In the genomic region with DNA sequence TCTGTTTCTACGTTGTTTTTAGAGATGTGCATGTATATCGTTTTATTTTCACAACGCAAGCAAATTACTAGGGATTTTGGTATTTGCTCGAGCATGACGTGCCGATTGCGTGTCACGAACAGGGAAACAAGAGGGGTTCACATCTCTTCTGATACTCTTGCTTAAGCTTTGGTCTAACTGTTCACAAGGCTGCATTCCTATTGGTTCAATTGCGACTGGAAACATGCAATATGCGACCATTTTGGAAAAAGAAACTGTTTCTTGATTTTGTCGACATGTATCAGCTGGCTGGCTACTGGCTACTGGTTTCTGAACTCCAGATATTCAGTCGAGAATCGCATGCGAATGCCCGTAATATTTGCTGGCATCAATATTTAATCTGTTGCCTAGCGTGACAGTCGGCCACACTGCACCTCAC, we compare ENCODE assay signal across 1 fruit fly cellular context.
TF ChIP-seq lines count a peak whose summit lies in the region.

A gene (plus strand): TSS at position 144 of the 418 bp plus-strand sequence.

TF ChIP-seq in whole organism, embryonic, 481 proteins besides CTCF, POLR2A, EP300 and RAD21 (continued from another document):
- TF ChIP-seq pfk (GFP tag; optimal IDR thresholded peaks at IDR 0.05; lab: Kevin White, UChicago), result no peak
- no peak for TF ChIP-seq p53 (GFP tag; optimal IDR thresholded peaks at IDR 0.05; lab: Kevin White, UChicago)
- no peak for TF ChIP-seq abd-A (tag; optimal IDR thresholded peaks at IDR 0.05; lab: Kevin White, UChicago)
- 0 out of 2 replicates have a peak, but pooled peaks have one; percentile 15 for TF ChIP-seq CG17328 (GFP tag; IDR thresholded peaks at IDR 0.05; lab: Robert Waterston, UW)
- peak; percentile 39 for TF ChIP-seq Sin3A (optimal IDR thresholded peaks at IDR 0.05; lab: Kevin White, UChicago)
- peak; percentile 62 for TF ChIP-seq CG13424 (tag; optimal IDR thresholded peaks at IDR 0.05; lab: Kevin White, UChicago)
- no peak for TF ChIP-seq Taf1 (GFP tag; IDR thresholded peaks at IDR 0.05; lab: Robert Waterston, UW)
- TF ChIP-seq Mad (GFP tag; optimal IDR thresholded peaks at IDR 0.05; lab: Kevin White, UChicago), result peak; percentile 15
- no peak for TF ChIP-seq CG4328 (GFP tag; optimal IDR thresholded peaks at IDR 0.05; lab: Kevin White, UChicago)
- TF ChIP-seq Scr (GFP tag; IDR thresholded peaks at IDR 0.05; lab: Robert Waterston, UW; ENCODE audit: partially characterized antibody), result peak; percentile 11
- TF ChIP-seq CG11398 (GFP tag; optimal IDR thresholded peaks at IDR 0.05; lab: Kevin White, UChicago), result no peak
- no peak for TF ChIP-seq ATbp (GFP tag; optimal IDR thresholded peaks at IDR 0.05; lab: Kevin White, UChicago)
- no peak for TF ChIP-seq prd (optimal IDR thresholded peaks at IDR 0.05; lab: Kevin White, UChicago)
- peak; percentile 61 for TF ChIP-seq prd (GFP tag; IDR thresholded peaks at IDR 0.05; lab: Robert Waterston, UW)
- no peak for TF ChIP-seq CG18619 (GFP tag; optimal IDR thresholded peaks at IDR 0.05; lab: Kevin White, UChicago)
- no peak for TF ChIP-seq CG17568 (GFP tag; optimal IDR thresholded peaks at IDR 0.05; lab: Kevin White, UChicago)
- TF ChIP-seq NfI (GFP tag; optimal IDR thresholded peaks at IDR 0.05; lab: Kevin White, UChicago), result peak; percentile 51
- no peak for TF ChIP-seq D19B (GFP tag; optimal IDR thresholded peaks at IDR 0.05; lab: Kevin White, UChicago)
- no peak for TF ChIP-seq croc (GFP tag; conservative IDR thresholded peaks at IDR 0.05; lab: Robert Waterston, UW)
- TF ChIP-seq Med (GFP tag; lab: Kevin White, UChicago), result peak; percentile 89
- TF ChIP-seq chinmo (GFP tag; IDR thresholded peaks at IDR 0.05; lab: Robert Waterston, UW; ENCODE audit: partially characterized antibody), result no peak
- TF ChIP-seq pum (GFP tag; optimal IDR thresholded peaks at IDR 0.05; lab: Kevin White, UChicago), result peak; percentile 46
- no peak for TF ChIP-seq CG14710 (tag; optimal IDR thresholded peaks at IDR 0.05; lab: Kevin White, UChicago)
- no peak for TF ChIP-seq CG10321 (GFP tag; IDR thresholded peaks at IDR 0.05; lab: Robert Waterston, UW)
- TF ChIP-seq CG12769 (tag; optimal IDR thresholded peaks at IDR 0.05; lab: Kevin White, UChicago), result no peak
- peak; percentile 50 for TF ChIP-seq vnd (GFP tag; IDR thresholded peaks at IDR 0.05; lab: Robert Waterston, UW; ENCODE audit: partially characterized antibody)
- TF ChIP-seq CG10979 (tag; optimal IDR thresholded peaks at IDR 0.05; lab: Kevin White, UChicago), result no peak
- TF ChIP-seq CG6791 (GFP tag; IDR thresholded peaks at IDR 0.05; lab: Robert Waterston, UW; ENCODE audit: partially characterized antibody), result peak; percentile 30; the same call in 1 of the 3 replicates
- TF ChIP-seq Dp (GFP tag; optimal IDR thresholded peaks at IDR 0.05; lab: Kevin White, UChicago), result no peak
- TF ChIP-seq CG2116 (GFP tag; optimal IDR thresholded peaks at IDR 0.05; lab: Kevin White, UChicago), result peak; percentile 3
- TF ChIP-seq E2f2 (GFP tag; IDR thresholded peaks at IDR 0.05; lab: Robert Waterston, UW), result 0 out of 2 replicates have a peak, but pooled peaks have one; percentile 18
- no peak for TF ChIP-seq ftz-f1 (GFP tag; optimal IDR thresholded peaks at IDR 0.05; lab: Kevin White, UChicago)
- TF ChIP-seq Antp (GFP tag; optimal IDR thresholded peaks at IDR 0.05; lab: Kevin White, UChicago), result peak; percentile 47
- TF ChIP-seq CG42726 (GFP tag; IDR thresholded peaks at IDR 0.05; lab: Robert Waterston, UW; ENCODE audit: partially characterized antibody), result no peak
- peak; percentile 44 for TF ChIP-seq pho (GFP tag; optimal IDR thresholded peaks at IDR 0.05; lab: Kevin White, UChicago)
- TF ChIP-seq CG9437 (GFP tag; optimal IDR thresholded peaks at IDR 0.05; lab: Kevin White, UChicago), result peak; percentile 11
- peak; percentile 31 for TF ChIP-seq Lhr (GFP tag; optimal IDR thresholded peaks at IDR 0.05; lab: Kevin White, UChicago)
- peak; percentile 33 for TF ChIP-seq Dip3 (GFP tag; optimal IDR thresholded peaks at IDR 0.05; lab: Kevin White, UChicago)
- TF ChIP-seq gsb-n (tag; optimal IDR thresholded peaks at IDR 0.05; lab: Kevin White, UChicago), result no peak
- no peak for TF ChIP-seq D (optimal IDR thresholded peaks at IDR 0.05; lab: Kevin White, UChicago)
- TF ChIP-seq D (GFP tag; optimal IDR thresholded peaks at IDR 0.05; lab: Kevin White, UChicago), result no peak
- peak; percentile 87 for TF ChIP-seq CG31224 (GFP tag; IDR thresholded peaks at IDR 0.05; lab: Robert Waterston, UW)
- peak; percentile 30 for TF ChIP-seq CG34376 (GFP tag; optimal IDR thresholded peaks at IDR 0.05; lab: Kevin White, UChicago)
- no peak for TF ChIP-seq sima (GFP tag; optimal IDR thresholded peaks at IDR 0.05; lab: Kevin White, UChicago)
- no peak for TF ChIP-seq CG14050 (GFP tag; IDR thresholded peaks at IDR 0.05; lab: Robert Waterston, UW)
- TF ChIP-seq Sox102F (GFP tag; optimal IDR thresholded peaks at IDR 0.05; lab: Kevin White, UChicago), result no peak
- TF ChIP-seq Nf-YB (GFP tag; optimal IDR thresholded peaks at IDR 0.05; lab: Kevin White, UChicago), result peak; percentile 4
- peak; percentile 56 for TF ChIP-seq CG18599 (GFP tag; optimal IDR thresholded peaks at IDR 0.05; lab: Kevin White, UChicago)
- no peak for TF ChIP-seq luna (GFP tag; optimal IDR thresholded peaks at IDR 0.05; lab: Kevin White, UChicago)
- 0 out of 2 replicates have a peak, but pooled peaks have one; percentile 19 for TF ChIP-seq CG11247 (GFP tag; IDR thresholded peaks at IDR 0.05; lab: Robert Waterston, UW)
- TF ChIP-seq gsb (GFP tag; IDR thresholded peaks at IDR 0.05; lab: Robert Waterston, UW), result no peak
- TF ChIP-seq kay (GFP tag; optimal IDR thresholded peaks at IDR 0.05; lab: Kevin White, UChicago), result no peak
- peak; percentile 23 for TF ChIP-seq Atf3 (GFP tag; optimal IDR thresholded peaks at IDR 0.05; lab: Kevin White, UChicago)
- TF ChIP-seq CG1233 (GFP tag; optimal IDR thresholded peaks at IDR 0.05; lab: Kevin White, UChicago), result no peak
- no peak for TF ChIP-seq E2f1 (GFP tag; IDR thresholded peaks at IDR 0.05; lab: Robert Waterston, UW)
- no peak for TF ChIP-seq CG18764 (GFP tag; optimal IDR thresholded peaks at IDR 0.05; lab: Kevin White, UChicago)
- peak; percentile 48 for TF ChIP-seq grau (tag; optimal IDR thresholded peaks at IDR 0.05; lab: Kevin White, UChicago)
- TF ChIP-seq CG12236 (GFP tag; optimal IDR thresholded peaks at IDR 0.05; lab: Kevin White, UChicago), result no peak
- no peak for TF ChIP-seq Jarid2 (GFP tag; optimal IDR thresholded peaks at IDR 0.05; lab: Kevin White, UChicago)
- TF ChIP-seq GATAe (GFP tag; conservative IDR thresholded peaks at IDR 0.05; lab: Robert Waterston, UW), result no peak
- no peak for TF ChIP-seq Mrtf (GFP tag; IDR thresholded peaks at IDR 0.05; lab: Robert Waterston, UW)
- TF ChIP-seq BEAF-32 (GFP tag; optimal IDR thresholded peaks at IDR 0.05; lab: Kevin White, UChicago), result peak; percentile 62
- no peak for TF ChIP-seq CG30431 (GFP tag; optimal IDR thresholded peaks at IDR 0.05; lab: Kevin White, UChicago)
